Worm (Caenorhabditis elegans): ENCODE results near the gene ubh-2.

DNA sequence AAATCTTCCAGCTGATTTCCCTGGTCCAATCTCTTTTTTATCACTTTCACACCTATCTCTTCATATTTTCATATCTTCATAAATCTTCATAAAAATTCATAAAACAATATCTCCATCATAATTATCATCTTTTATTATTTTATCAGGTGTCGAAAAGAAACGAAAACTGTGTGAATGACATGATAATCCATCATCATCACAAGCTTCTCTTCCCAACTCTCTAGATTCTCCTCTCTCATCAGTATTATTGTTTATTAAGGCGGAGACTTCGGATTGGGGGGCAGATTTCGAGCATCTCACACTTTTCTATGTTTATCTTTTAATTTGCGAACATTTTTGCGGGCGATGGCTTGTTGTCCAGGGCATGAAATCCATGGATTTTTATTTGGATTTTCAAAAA is 45.4 kb downstream of the ubh-2 start:
- TF ChIP-seq hmbx-1 (tag; optimal IDR thresholded peaks at IDR 0.05) (no peak), scrt-1 (GFP tag; IDR thresholded peaks at IDR 0.05) (no peak), ama-1 (optimal IDR thresholded peaks at IDR 0.05) (no peak), ceh-13 (GFP tag; optimal IDR thresholded peaks at IDR 0.05) (no peak)
